Worm (Caenorhabditis elegans): ENCODE results near the gene chil-26.
"Not testable (repeated sequence)": the region's sequence is repeated elsewhere in the genome, so short reads cannot be mapped to it uniquely, and the experiment has no call there.

chil-26 gene

ce11 chrII:9461881-9462280 lies 13.0 kb upstream of the chil-26 start, which contains the start of gene chil-21:
TSS of gene chil-21 (minus strand) at chrII:9461981.
- not testable (repeated sequence) for TF ChIP-seq pes-1 (GFP tag; IDR thresholded peaks at IDR 0.05); aly-1 (tag; optimal IDR thresholded peaks at IDR 0.05); ama-1 (optimal IDR thresholded peaks at IDR 0.05)

- no peak for TF ChIP-seq aly-1 (tag; optimal IDR thresholded peaks at IDR 0.05)
- TF ChIP-seq ceh-13 (GFP tag; optimal IDR thresholded peaks at IDR 0.05): no peak
These were observed 8.8 kb upstream of the chil-26 start, which contains the start of gene chil-22 for ce11 chrII:9466095-9466494. TSS of gene chil-22 (minus strand) at chrII:9466195.

ce11 chrII:9468414-9468813 lies 6.4 kb upstream of the chil-26 start, which contains the start of gene chil-23:
TSS of gene chil-23 (minus strand) at chrII:9468611.
- no peak for TF ChIP-seq scrt-1 (GFP tag; IDR thresholded peaks at IDR 0.05)
- TF ChIP-seq aly-1 (tag; optimal IDR thresholded peaks at IDR 0.05): no peak
- TF ChIP-seq tbx-37 (GFP tag; conservative IDR thresholded peaks at IDR 0.05): no peak
- no peak for TF ChIP-seq pes-1 (GFP tag; IDR thresholded peaks at IDR 0.05)
- TF ChIP-seq ama-1 (optimal IDR thresholded peaks at IDR 0.05): no peak
- TF ChIP-seq ets-7 (tag; optimal IDR thresholded peaks at IDR 0.05): no peak
- TF ChIP-seq F13C5.2 (tag; optimal IDR thresholded peaks at IDR 0.05): no peak
- no peak for TF ChIP-seq hnd-1 (tag; optimal IDR thresholded peaks at IDR 0.05)
- TF ChIP-seq sea-1 (GFP tag; conservative IDR thresholded peaks at IDR 0.05): no peak

- TF ChIP-seq sea-1 (GFP tag; conservative IDR thresholded peaks at IDR 0.05): no peak
- no peak for TF ChIP-seq B0310.2 (tag; optimal IDR thresholded peaks at IDR 0.05)
- TF ChIP-seq hnd-1 (tag; optimal IDR thresholded peaks at IDR 0.05): no peak
- TF ChIP-seq hmbx-1 (tag; optimal IDR thresholded peaks at IDR 0.05): no peak
These were observed 4.8 kb upstream of the chil-26 start, which contains the start of gene T19H5.6 for ce11 chrII:9470027-9470426. TSS of gene T19H5.6 (minus strand) at chrII:9470221.

- no peak for TF ChIP-seq ceh-13 (GFP tag; optimal IDR thresholded peaks at IDR 0.05)
- no peak for TF ChIP-seq F13C5.2 (tag; optimal IDR thresholded peaks at IDR 0.05)
- no peak for TF ChIP-seq ceh-36 (tag; optimal IDR thresholded peaks at IDR 0.05)
- no peak for TF ChIP-seq aly-1 (tag; optimal IDR thresholded peaks at IDR 0.05)
- TF ChIP-seq B0310.2 (tag; optimal IDR thresholded peaks at IDR 0.05): no peak
- TF ChIP-seq ama-1 (optimal IDR thresholded peaks at IDR 0.05): no peak
- TF ChIP-seq scrt-1 (GFP tag; IDR thresholded peaks at IDR 0.05): no peak
- no peak for TF ChIP-seq hnd-1 (tag; optimal IDR thresholded peaks at IDR 0.05)
- no peak for TF ChIP-seq tbx-11 (GFP tag; IDR thresholded peaks at IDR 0.05)
- TF ChIP-seq tbx-37 (GFP tag; conservative IDR thresholded peaks at IDR 0.05): no peak
- no peak for TF ChIP-seq pes-1 (GFP tag; IDR thresholded peaks at IDR 0.05)
- TF ChIP-seq tra-4 (tag; optimal IDR thresholded peaks at IDR 0.05): no peak
- TF ChIP-seq hmg-4 (GFP tag; optimal IDR thresholded peaks at IDR 0.05): no peak
- TF ChIP-seq flt-1 (GFP tag; IDR thresholded peaks at IDR 0.05): no peak
These were observed 2.7 kb downstream of the chil-26 start, which contains the start of gene chil-27 for ce11 chrII:9477567-9477966. TSS of gene chil-27 (plus strand) at chrII:9477867.

ce11 chrII:9480006-9480405 lies 5.2 kb downstream of the chil-26 start, which contains the start of gene T19H5.7:
TSS of gene T19H5.7 (minus strand) at chrII:9480106.
- no peak for TF ChIP-seq F13C5.2 (tag; optimal IDR thresholded peaks at IDR 0.05)

DNA sequence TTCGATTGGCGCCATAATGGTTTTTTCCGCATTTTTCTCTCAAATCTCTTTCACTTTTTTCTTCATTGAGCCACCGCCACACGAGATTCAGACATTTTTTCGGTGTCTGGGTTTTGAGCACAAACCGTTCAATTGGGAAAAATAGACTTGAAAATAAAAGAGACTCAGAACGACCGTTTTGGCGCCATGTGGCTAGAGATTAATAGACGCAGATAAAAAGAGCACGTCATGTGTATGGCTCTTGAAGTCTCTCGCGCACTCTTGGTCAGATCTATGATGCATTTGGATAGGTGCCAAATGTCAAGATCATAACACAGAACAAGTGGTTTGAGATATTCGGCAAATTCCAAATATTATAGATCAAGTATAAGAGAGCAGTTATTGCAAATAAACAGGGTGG lies 6.6 kb downstream of the chil-26 start:
- TF ChIP-seq pes-1 (GFP tag; IDR thresholded peaks at IDR 0.05): no peak

- TF ChIP-seq B0310.2 (tag; optimal IDR thresholded peaks at IDR 0.05) (no peak), ceh-36 (tag; optimal IDR thresholded peaks at IDR 0.05) (no peak), hmg-4 (GFP tag; optimal IDR thresholded peaks at IDR 0.05) (no peak), hnd-1 (tag; optimal IDR thresholded peaks at IDR 0.05) (no peak), F13C5.2 (tag; optimal IDR thresholded peaks at IDR 0.05) (no peak), sea-1 (GFP tag; conservative IDR thresholded peaks at IDR 0.05) (no peak), flt-1 (GFP tag; IDR thresholded peaks at IDR 0.05) (no peak), ceh-13 (GFP tag; optimal IDR thresholded peaks at IDR 0.05) (no peak), ama-1 (optimal IDR thresholded peaks at IDR 0.05) (no peak), tbx-11 (GFP tag; IDR thresholded peaks at IDR 0.05) (no peak), aly-1 (tag; optimal IDR thresholded peaks at IDR 0.05) (no peak), tbx-37 (GFP tag; conservative IDR thresholded peaks at IDR 0.05) (no peak)
These were observed 7.7 kb downstream of the chil-26 start for ce11 chrII:9482529-9482928.

DNA sequence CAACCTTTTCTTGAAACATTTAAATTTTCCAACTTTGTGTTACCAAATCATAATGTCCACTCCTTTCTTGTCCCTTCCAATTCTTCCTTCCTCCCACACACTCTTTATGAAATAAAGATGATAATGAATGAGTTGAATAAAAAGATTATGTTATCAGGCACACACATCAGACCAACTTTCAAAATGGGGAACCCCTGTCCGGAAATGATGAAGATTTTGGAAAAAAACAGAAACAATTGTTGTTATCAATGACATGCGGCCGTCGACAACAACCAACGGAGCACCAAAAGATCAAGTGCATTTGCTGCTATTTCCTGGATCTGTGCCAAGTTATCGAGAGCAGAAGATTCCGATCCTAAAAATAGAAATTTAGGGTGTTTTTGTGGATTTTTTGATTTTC lies 8.5 kb downstream of the chil-26 start:
- TF ChIP-seq flt-1 (GFP tag; IDR thresholded peaks at IDR 0.05): no peak
- no peak for TF ChIP-seq hnd-1 (tag; optimal IDR thresholded peaks at IDR 0.05)
- TF ChIP-seq aly-1 (tag; optimal IDR thresholded peaks at IDR 0.05): no peak
- TF ChIP-seq pes-1 (GFP tag; IDR thresholded peaks at IDR 0.05): no peak
- no peak for TF ChIP-seq hmbx-1 (tag; optimal IDR thresholded peaks at IDR 0.05)
- TF ChIP-seq scrt-1 (GFP tag; IDR thresholded peaks at IDR 0.05): no peak
- TF ChIP-seq F13C5.2 (tag; optimal IDR thresholded peaks at IDR 0.05): no peak
- TF ChIP-seq tbx-37 (GFP tag; conservative IDR thresholded peaks at IDR 0.05): no peak
- no peak for TF ChIP-seq tbx-11 (GFP tag; IDR thresholded peaks at IDR 0.05)
- TF ChIP-seq ama-1 (optimal IDR thresholded peaks at IDR 0.05): no peak
- TF ChIP-seq ceh-36 (tag; optimal IDR thresholded peaks at IDR 0.05): no peak
- TF ChIP-seq tra-4 (tag; optimal IDR thresholded peaks at IDR 0.05): no peak
- no peak for TF ChIP-seq hmg-4 (GFP tag; optimal IDR thresholded peaks at IDR 0.05)
- TF ChIP-seq B0310.2 (tag; optimal IDR thresholded peaks at IDR 0.05): no peak
- no peak for TF ChIP-seq ceh-13 (GFP tag; optimal IDR thresholded peaks at IDR 0.05)
- TF ChIP-seq ets-7 (tag; optimal IDR thresholded peaks at IDR 0.05): no peak
